Fruit fly (Drosophila melanogaster) S2 (cell line): ENCODE results near the gene FoxK.

Experiments
- CG8478 ChIP-seq: fragments of >200 bp; optimal IDR thresholded peaks from 2 replicates; lab custom pipeline; 2018
- CTCF ChIP-seq, 2 experiments: fragments of >200 bp; optimal IDR thresholded peaks; 2 replicates each; lab custom pipeline; 2018

Gene FoxK

dm6 chr3L:11074043-11074853 is 46.3 kb downstream of the FoxK start, which contains the start of the genes Pfdn2 and Noc1:
Pfdn2 (minus strand) TSS chr3L:11074388.
Noc1 (plus strand) TSS chr3L:11074769.
- TF ChIP-seq CG8478 (no peak), CTCF (optimal IDR thresholded peaks at IDR 0.05; lab: Kevin White, UChicago) (no peak)

DNA sequence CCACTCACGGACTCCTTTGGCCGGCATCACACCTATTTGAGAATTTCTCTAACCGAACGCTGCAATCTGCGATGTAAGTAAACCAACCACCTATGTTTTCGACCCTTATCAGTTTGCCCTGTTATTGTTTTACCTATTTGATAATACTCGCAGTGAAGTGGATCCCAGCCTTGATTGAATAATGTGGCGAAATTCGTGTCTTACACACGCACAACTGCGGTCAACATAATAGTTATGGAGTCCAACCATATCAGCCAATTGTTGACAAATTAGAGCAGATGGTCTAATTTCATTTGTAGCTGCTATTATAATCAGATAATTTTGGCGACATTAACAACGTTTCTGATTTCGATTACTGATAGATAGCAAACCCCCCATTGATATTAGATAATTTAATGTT is 49.5 kb downstream of the FoxK start:
- TF ChIP-seq CTCF (optimal IDR thresholded peaks at IDR 0.05; lab: Kevin White, UChicago) (no peak), CG8478 (no peak)

- TF ChIP-seq CG8478 (no peak), CTCF (optimal IDR thresholded peaks at IDR 0.05; lab: Kevin White, UChicago) (no peak)
Measured at dm6 chr3L:11070372-11070854, 50.2 kb downstream of the FoxK start, which contains the start of gene Mocs1. Mocs1 (plus strand) TSS chr3L:11070526.

DNA sequence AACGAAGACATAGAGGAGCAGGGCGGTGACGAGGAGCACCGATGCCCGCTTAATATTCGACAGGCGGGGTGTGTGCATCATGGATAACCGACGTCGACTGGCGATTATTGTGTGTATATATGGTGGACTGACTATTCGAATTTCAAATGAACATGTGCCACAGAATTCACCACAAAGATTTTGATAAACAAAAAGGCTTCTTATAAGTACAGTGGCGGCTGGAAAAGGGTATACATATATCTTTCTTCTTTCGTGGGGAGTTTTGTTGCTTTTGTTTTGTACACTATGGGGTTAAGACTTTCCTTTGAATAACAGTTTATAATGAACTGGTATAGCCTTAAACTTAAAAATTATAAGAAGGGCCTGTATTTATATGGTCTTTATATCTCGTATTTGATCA is 50.8 kb downstream of the FoxK start, which contains the start of gene CG6310:
Gene CG6310 (minus strand): TSS at position 101 of the 400 bp plus-strand sequence.
- TF ChIP-seq CG8478 (no peak), CTCF (optimal IDR thresholded peaks at IDR 0.05; lab: Kevin White, UChicago) (no peak)

DNA sequence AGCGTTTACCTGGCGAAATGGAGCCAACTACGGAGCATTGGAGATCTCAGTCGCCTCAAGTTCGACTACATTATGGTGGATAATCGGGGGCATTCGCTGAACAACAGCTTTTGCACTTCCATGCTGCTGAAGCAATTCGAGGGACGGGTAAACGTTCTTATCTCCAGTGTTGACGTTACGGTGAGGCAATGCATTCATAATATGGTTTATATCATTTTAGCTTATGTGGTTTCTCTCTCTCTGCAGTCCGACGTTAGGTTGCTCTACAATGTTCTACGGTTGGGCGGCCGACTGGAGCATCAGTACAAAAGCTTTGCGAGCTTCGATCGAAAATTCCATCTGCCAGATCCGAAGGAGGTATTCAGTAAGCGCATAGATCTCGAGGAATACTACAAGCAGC is 54.7 kb downstream of the FoxK start:
- TF ChIP-seq CG8478 (no peak), CTCF (optimal IDR thresholded peaks at IDR 0.05; lab: Kevin White, UChicago) (no peak)

dm6 chr3L:11064689-11065088 is 55.9 kb downstream of the FoxK start, which contains the start of the genes CG32075, CG45101 and SuUR:
CG32075 (minus strand) TSS chr3L:11064941.
CG45101 (plus strand) TSS chr3L:11064991.
SuUR (plus strand) TSS chr3L:11064991.
- no peak for TF ChIP-seq CTCF (optimal IDR thresholded peaks at IDR 0.05; lab: Kevin White, UChicago)
- no peak for TF ChIP-seq CG8478
